Worm (Caenorhabditis elegans) whole organism, young adult: ENCODE measurements around the gene Y9C9A.8.

Source experiments
- B0035.1 ChIP-seq: sonication (generic microtip); optimal IDR thresholded peaks from 2 replicates; lab custom pipeline; 2016; ENCODE audit warnings: missing genetic modification characterization, mild to moderate bottlenecking, missing compliant biosample characterization, missing genotype, missing genetic modification reagents
- C06A6.2 ChIP-seq: fragments of 200-800 bp; sonication (Bioruptor generic); conservative IDR thresholded peaks from 2 replicates; pipeline ENCODE4 v1.3.6; 2022; ENCODE audit warnings: missing genetic modification characterization, missing compliant biosample characterization
- D2030.7 ChIP-seq: fragments of 200-800 bp; sonication (Bioruptor generic); IDR thresholded peaks from 2 replicates; pipeline ENCODE4 v1.3.6; 2022; ENCODE audit warnings: missing genetic modification reagents, missing genetic modification characterization, missing compliant biosample characterization
- F22D6.2 ChIP-seq: sonication (generic microtip); optimal IDR thresholded peaks from 2 replicates; lab custom pipeline; 2016; ENCODE audit warnings: mild to moderate bottlenecking, missing genetic modification characterization, missing compliant biosample characterization
- F37B4.10 ChIP-seq: fragments of 200-800 bp; sonication (Bioruptor generic); IDR thresholded peaks from 2 replicates; pipeline ENCODE4 v1.3.6; 2022; ENCODE audit warnings: missing genetic modification characterization, missing compliant biosample characterization
- F49E8.2 ChIP-seq: sonication (generic microtip); optimal IDR thresholded peaks from 3 replicates; lab custom pipeline; 2017; ENCODE audit warnings: missing genetic modification characterization, mild to moderate bottlenecking, missing compliant biosample characterization, antibody characterized with exemption, moderate library complexity; ENCODE audit not compliant: insufficient read depth
- F57A8.1 ChIP-seq: fragments of 200-800 bp; sonication (Bioruptor generic); optimal IDR thresholded peaks from 2 replicates; lab custom pipeline; 2018; ENCODE audit warnings: mild to moderate bottlenecking, missing genetic modification characterization, moderate library complexity, missing compliant biosample characterization
- K11D2.4 ChIP-seq: fragments of 200-800 bp; sonication (Bioruptor generic); IDR thresholded peaks from 2 replicates; pipeline ENCODE4 v1.3.6; 2022; ENCODE audit warnings: missing genetic modification reagents, missing genetic modification characterization, missing compliant biosample characterization
- T07F8.4 ChIP-seq: sonication (generic microtip); optimal IDR thresholded peaks from 2 replicates; lab custom pipeline; 2016; ENCODE audit warnings: mild to moderate bottlenecking, missing genetic modification characterization, moderate library complexity, missing compliant biosample characterization
- Y53F4B.3 ChIP-seq: fragments of 200-800 bp; sonication (Bioruptor generic); IDR thresholded peaks from 2 replicates; pipeline ENCODE4 v1.3.6; 2022; ENCODE audit warnings: missing genetic modification reagents, missing genetic modification characterization, missing compliant biosample characterization
- Y79H2A.3 ChIP-seq: fragments of 200-800 bp; sonication (Bioruptor generic); conservative IDR thresholded peaks from 2 replicates; pipeline ENCODE4 v1.3.6; 2022; ENCODE audit warnings: missing genetic modification reagents, missing genetic modification characterization, missing compliant biosample characterization
- akir-1 ChIP-seq: fragments of 200-800 bp; sonication (Bioruptor generic); optimal IDR thresholded peaks from 2 replicates; lab custom pipeline; 2018; ENCODE audit warnings: mild to moderate bottlenecking, missing genetic modification characterization, moderate library complexity, missing compliant biosample characterization
- aptf-2 ChIP-seq: fragments of 200-800 bp; sonication (Bioruptor generic); conservative IDR thresholded peaks from 2 replicates; pipeline ENCODE4 v1.3.6; 2022; ENCODE audit warnings: missing genetic modification reagents, missing genetic modification characterization, missing compliant biosample characterization
- athp-1 ChIP-seq: sonication (generic microtip); optimal IDR thresholded peaks from 2 replicates; lab custom pipeline; 2017; ENCODE audit warnings: mild to moderate bottlenecking, missing genetic modification characterization, missing compliant biosample characterization
- bed-2 ChIP-seq: fragments of 200-800 bp; sonication (Bioruptor generic); IDR thresholded peaks from 2 replicates; pipeline ENCODE4 v1.3.6; 2022; ENCODE audit warnings: missing genetic modification reagents, missing genetic modification characterization, missing compliant biosample characterization
- cebp-2 ChIP-seq: fragments of 200-800 bp; sonication (Bioruptor generic); IDR thresholded peaks from 2 replicates; pipeline ENCODE4 v1.3.6; 2022; ENCODE audit warnings: missing genetic modification characterization, missing compliant biosample characterization
- ceh-40 ChIP-seq: fragments of 200-800 bp; sonication (Bioruptor generic); IDR thresholded peaks from 2 replicates; pipeline ENCODE4 v1.3.6; 2022; ENCODE audit warnings: missing genetic modification characterization, missing compliant biosample characterization
- ceh-58 ChIP-seq: fragments of 200-800 bp; sonication (Bioruptor generic); IDR thresholded peaks from 2 replicates; pipeline ENCODE4 v1.3.6; 2022; ENCODE audit warnings: missing genetic modification characterization, missing compliant biosample characterization
- ceh-79 ChIP-seq: sonication (generic microtip); optimal IDR thresholded peaks from 2 replicates; lab custom pipeline; 2017; ENCODE audit warnings: mild to moderate bottlenecking, missing genetic modification characterization, missing compliant biosample characterization
- ceh-91 ChIP-seq: fragments of 200-800 bp; sonication (Bioruptor generic); IDR thresholded peaks from 2 replicates; pipeline ENCODE4 v1.3.6; 2022; ENCODE audit warnings: missing genetic modification reagents, missing genetic modification characterization, missing compliant biosample characterization
- dpff-1 ChIP-seq: sonication (generic microtip); optimal IDR thresholded peaks from 2 replicates; lab custom pipeline; 2017; ENCODE audit warnings: mild to moderate bottlenecking, missing genetic modification characterization, missing compliant biosample characterization
- dpl-1 ChIP-seq: fragments of 150-350 bp; optimal IDR thresholded peaks from 2 replicates; lab custom pipeline; 2014; ENCODE audit warnings: missing biosample characterization, missing genetic modification reagents, missing genetic modification characterization
- egl-18 ChIP-seq: fragments of 200-800 bp; sonication (Bioruptor generic); IDR thresholded peaks from 2 replicates; pipeline ENCODE4 v1.3.6; 2022; ENCODE audit warnings: missing genetic modification reagents, missing genetic modification characterization, missing compliant biosample characterization
- egrh-3 ChIP-seq: fragments of 200-800 bp; sonication (Bioruptor generic); IDR thresholded peaks from 2 replicates; pipeline ENCODE4 v1.3.6; 2022; ENCODE audit warnings: missing genetic modification reagents, missing genetic modification characterization, missing compliant biosample characterization
- ekl-4 ChIP-seq: fragments of 200-800 bp; sonication (Bioruptor generic); IDR thresholded peaks from 2 replicates; pipeline ENCODE4 v1.3.6; 2022; ENCODE audit warnings: missing genetic modification reagents, missing genetic modification characterization, missing compliant biosample characterization
- him-1 ChIP-seq: sonication (generic microtip); optimal IDR thresholded peaks from 2 replicates; lab custom pipeline; 2016; ENCODE audit warnings: missing genotype, missing genetic modification reagents, missing genetic modification characterization, missing compliant biosample characterization
- lag-1 ChIP-seq: fragments of 200-800 bp; sonication (Bioruptor generic); IDR thresholded peaks from 2 replicates; pipeline ENCODE4 v1.3.6; 2022; ENCODE audit warnings: missing genetic modification reagents, missing genetic modification characterization, missing compliant biosample characterization
- lin-40 ChIP-seq: sonication (generic microtip); optimal IDR thresholded peaks from 2 replicates; lab custom pipeline; 2016; ENCODE audit warnings: missing genetic modification characterization, mild to moderate bottlenecking, missing compliant biosample characterization, missing genotype, missing genetic modification reagents
- lin-54 ChIP-seq: fragments of 200-800 bp; sonication (Bioruptor generic); optimal IDR thresholded peaks from 2 replicates; lab custom pipeline; 2018; ENCODE audit warnings: mild to moderate bottlenecking, missing genetic modification characterization, missing compliant biosample characterization
- madf-6 ChIP-seq: fragments of 200-800 bp; sonication (Bioruptor generic); IDR thresholded peaks from 2 replicates; pipeline ENCODE4 v1.3.6; 2022; ENCODE audit warnings: missing genetic modification reagents, missing genetic modification characterization, missing compliant biosample characterization
- mxl-1 ChIP-seq: sonication (generic microtip); optimal IDR thresholded peaks from 2 replicates; lab custom pipeline; 2016; ENCODE audit warnings: missing genetic modification characterization, missing compliant biosample characterization
- nhr-120 ChIP-seq: fragments of 200-800 bp; sonication (Bioruptor generic); IDR thresholded peaks from 2 replicates; pipeline ENCODE4 v1.3.6; 2022; ENCODE audit warnings: missing genetic modification characterization, missing compliant biosample characterization
- nhr-90 ChIP-seq: sonication (generic microtip); optimal IDR thresholded peaks from 2 replicates; lab custom pipeline; 2016; ENCODE audit warnings: missing genotype, mild to moderate bottlenecking, missing genetic modification characterization, missing compliant biosample characterization
- rcor-1 ChIP-seq: fragments of 200-800 bp; sonication (Bioruptor generic); IDR thresholded peaks from 2 replicates; pipeline ENCODE4 v1.3.6; 2022; ENCODE audit warnings: missing genetic modification reagents, missing genetic modification characterization, missing compliant biosample characterization
- repo-1 ChIP-seq: sonication (generic microtip); optimal IDR thresholded peaks from 2 replicates; lab custom pipeline; 2017; ENCODE audit warnings: mild to moderate bottlenecking, missing genetic modification characterization, missing compliant biosample characterization
- rpc-1 ChIP-seq, 2 experiments: fragments of 150-350 bp in 1 of 2; sonication (generic microtip) in 1 of 2; optimal IDR thresholded peaks; 2 replicates each; lab custom pipeline; 2014 to 2018; ENCODE audit warnings: missing biosample characterization in 1 of 2, missing genetic modification characterization in 1 of 2, missing genetic modification reagents in 1 of 2, missing genotype in 1 of 2
- sdz-38 ChIP-seq: sonication (generic microtip); optimal IDR thresholded peaks from 2 replicates; lab custom pipeline; 2016; ENCODE audit warnings: missing genotype, missing genetic modification characterization, missing compliant biosample characterization
- snpc-3.4 ChIP-seq: sonication (generic microtip); optimal IDR thresholded peaks from 2 replicates; lab custom pipeline; 2017; ENCODE audit warnings: missing genetic modification characterization, mild to moderate bottlenecking, missing compliant biosample characterization, antibody characterized with exemption, moderate library complexity, missing genotype, missing genetic modification reagents
- tbx-9 ChIP-seq: sonication (generic microtip); optimal IDR thresholded peaks from 2 replicates; lab custom pipeline; 2016; ENCODE audit warnings: borderline replicate concordance, missing genetic modification characterization, inconsistent platforms, missing compliant biosample characterization
- unc-62 ChIP-seq: fragments of 150-350 bp; optimal IDR thresholded peaks from 2 replicates; lab custom pipeline; 2014; ENCODE audit warnings: missing biosample characterization, missing genetic modification reagents, missing genetic modification characterization
- xnd-1 ChIP-seq: sonication (generic microtip); optimal IDR thresholded peaks from 2 replicates; lab custom pipeline; 2016; ENCODE audit warnings: missing genotype, missing genetic modification reagents, missing genetic modification characterization, missing compliant biosample characterization
- zfh-2 ChIP-seq: fragments of 200-800 bp; sonication (Bioruptor generic); conservative IDR thresholded peaks from 2 replicates; pipeline ENCODE4 v1.3.6; 2022; ENCODE audit warnings: missing genetic modification reagents, missing genetic modification characterization, missing compliant biosample characterization
- zim-3 ChIP-seq: sonication (generic microtip); optimal IDR thresholded peaks from 2 replicates; lab custom pipeline; 2017; ENCODE audit warnings: mild to moderate bottlenecking, missing genetic modification characterization, moderate library complexity, missing compliant biosample characterization
- ztf-22 ChIP-seq: fragments of 200-800 bp; sonication (Bioruptor generic); optimal IDR thresholded peaks from 2 replicates; lab custom pipeline; 2018; ENCODE audit warnings: mild to moderate bottlenecking, missing genetic modification characterization, moderate library complexity, missing compliant biosample characterization
- ztf-25 ChIP-seq: fragments of 200-800 bp; sonication (Bioruptor generic); IDR thresholded peaks from 2 replicates; pipeline ENCODE4 v1.3.6; 2022; ENCODE audit warnings: missing genetic modification reagents, missing genetic modification characterization, missing compliant biosample characterization
- ztf-26 ChIP-seq: sonication (generic microtip); optimal IDR thresholded peaks from 2 replicates; lab custom pipeline; 2017; ENCODE audit warnings: missing genetic modification characterization, missing compliant biosample characterization
- ztf-28 ChIP-seq: fragments of 200-800 bp; sonication (Bioruptor generic); IDR thresholded peaks from 2 replicates; pipeline ENCODE4 v1.3.6; 2022; ENCODE audit warnings: missing genetic modification reagents, missing genetic modification characterization, missing compliant biosample characterization
- ztf-3 ChIP-seq: fragments of 200-800 bp; sonication (Bioruptor generic); optimal IDR thresholded peaks from 2 replicates; lab custom pipeline; 2018; ENCODE audit warnings: mild to moderate bottlenecking, missing genetic modification characterization, missing compliant biosample characterization

Gene Y9C9A.8

ce11 chrIV:4930045-4930444 lies at the start of gene Y9C9A.8:
TSS of gene Y9C9A.8 (plus strand) at chrIV:4930345.
- no peak for TF ChIP-seq cebp-2 (GFP tag; lab: Robert Waterston, UW)
- no peak for TF ChIP-seq xnd-1 (tag; lab: Kevin White, UChicago)
- no peak for TF ChIP-seq K11D2.4 (GFP tag; lab: Robert Waterston, UW)

- TF ChIP-seq bed-2 (GFP tag; lab: Robert Waterston, UW) (no peak), F49E8.2 (tag; lab: Kevin White, UChicago) (peak; percentile 95), rpc-1 (optimal IDR thresholded peaks at IDR 0.05; lab: Kevin White, UChicago) (no peak), rpc-1 (tag; optimal IDR thresholded peaks at IDR 0.05; lab: Kevin White, UChicago) (peak; percentile 25), ekl-4 (GFP tag; lab: Robert Waterston, UW) (peak; percentile 87), ztf-26 (tag; lab: Kevin White, UChicago) (no peak), ztf-22 (GFP tag; lab: Kevin White, UChicago) (no peak), ceh-91 (GFP tag; lab: Robert Waterston, UW) (0 out of 2 replicates have a peak, but pooled peaks have one; percentile 16), lag-1 (GFP tag; lab: Robert Waterston, UW) (no peak), ceh-40 (GFP tag; lab: Robert Waterston, UW) (no peak), mxl-1 (tag; lab: Kevin White, UChicago) (peak; percentile 13), egrh-3 (GFP tag; lab: Robert Waterston, UW) (0 out of 2 replicates have a peak, but pooled peaks have one; percentile 26), lin-40 (tag; lab: Kevin White, UChicago) (no peak), sdz-38 (tag; lab: Kevin White, UChicago) (no peak), ceh-58 (GFP tag; lab: Robert Waterston, UW) (no peak), akir-1 (GFP tag; lab: Kevin White, UChicago) (no peak), snpc-3.4 (tag; lab: Kevin White, UChicago) (peak; percentile 97), Y79H2A.3 (GFP tag; lab: Robert Waterston, UW) (no peak), F22D6.2 (tag; lab: Kevin White, UChicago) (no peak), him-1 (tag; lab: Kevin White, UChicago) (peak; percentile 92), lin-54 (GFP tag; lab: Kevin White, UChicago) (peak; percentile 73), ztf-3 (GFP tag; lab: Kevin White, UChicago) (no peak), nhr-120 (no peak), cebp-2 (GFP tag; lab: Robert Waterston, UW) (no peak), D2030.7 (GFP tag; lab: Robert Waterston, UW) (peak; percentile 98), T07F8.4 (no peak), F57A8.1 (GFP tag; lab: Kevin White, UChicago) (no peak), F37B4.10 (GFP tag; lab: Robert Waterston, UW) (no peak), dpl-1 (GFP tag; lab: Kevin White, UChicago) (no peak), ztf-25 (GFP tag; lab: Robert Waterston, UW) (no peak), ceh-79 (tag; lab: Kevin White, UChicago) (no peak), athp-1 (no peak), dpff-1 (tag; lab: Kevin White, UChicago) (no peak), nhr-90 (no peak), aptf-2 (GFP tag; lab: Robert Waterston, UW) (no peak), B0035.1 (tag; lab: Kevin White, UChicago) (no peak), rcor-1 (peak; percentile 96), zfh-2 (no peak), madf-6 (GFP tag; lab: Robert Waterston, UW) (peak; percentile 88), egl-18 (GFP tag; lab: Robert Waterston, UW) (no peak), tbx-9 (no peak), ztf-28 (GFP tag; lab: Robert Waterston, UW) (no peak), C06A6.2 (GFP tag; lab: Robert Waterston, UW) (no peak), repo-1 (tag; lab: Kevin White, UChicago) (no peak), unc-62 (GFP tag; lab: Kevin White, UChicago) (no peak), Y53F4B.3 (GFP tag; lab: Robert Waterston, UW) (no peak), zim-3 (tag; lab: Kevin White, UChicago) (no peak)
These were observed 49.5 kb upstream of the Y9C9A.8 start for ce11 chrIV:4880634-4881033.
